Worm (Caenorhabditis elegans): Measurements from ENCODE around the gene twk-11.

DNA sequence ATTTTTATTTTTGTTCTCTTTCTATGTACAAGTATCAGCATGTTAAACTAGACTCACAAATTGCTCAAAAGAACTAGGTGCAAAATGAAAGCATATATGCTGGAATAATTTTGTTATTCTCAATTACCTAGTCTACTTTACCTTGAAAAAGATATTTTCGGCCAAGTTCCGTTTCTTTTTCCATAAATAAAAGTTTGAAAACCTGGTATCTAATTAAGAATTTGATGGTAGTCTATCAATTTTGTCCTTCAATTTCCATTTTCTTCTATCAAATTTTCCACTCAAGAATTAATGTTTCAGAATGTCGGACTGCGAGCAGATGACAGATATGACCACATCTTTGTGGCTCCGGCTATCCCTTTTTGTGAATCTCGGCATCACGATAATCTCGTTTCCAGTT is 32.5 kb downstream of the twk-11 start, which contains the start of gene srab-4:
- TF ChIP-seq tbx-37 (GFP tag; conservative IDR thresholded peaks at IDR 0.05) (no peak), sea-1 (GFP tag; conservative IDR thresholded peaks at IDR 0.05) (no peak), ama-1 (optimal IDR thresholded peaks at IDR 0.05) (no peak), hmbx-1 (tag; optimal IDR thresholded peaks at IDR 0.05) (no peak), F13C5.2 (tag; optimal IDR thresholded peaks at IDR 0.05) (no peak), tra-4 (tag; optimal IDR thresholded peaks at IDR 0.05) (no peak), flt-1 (GFP tag; IDR thresholded peaks at IDR 0.05) (no peak), aly-1 (tag; optimal IDR thresholded peaks at IDR 0.05) (no peak), ceh-13 (GFP tag; optimal IDR thresholded peaks at IDR 0.05) (no peak), ets-7 (tag; optimal IDR thresholded peaks at IDR 0.05) (no peak), hnd-1 (tag; optimal IDR thresholded peaks at IDR 0.05) (no peak), tbx-11 (GFP tag; IDR thresholded peaks at IDR 0.05) (no peak), pes-1 (GFP tag; IDR thresholded peaks at IDR 0.05) (no peak), scrt-1 (GFP tag; IDR thresholded peaks at IDR 0.05) (no peak)

Data from whole organism, early embryonic.